Worm (Caenorhabditis elegans) whole organism, mixed stage, embryonic: ENCODE results near the gene cua-1.

Experiments
- bed-3 ChIP-seq: fragments of 200-800 bp; sonication (Bioruptor generic); optimal IDR thresholded peaks from 3 replicates; lab custom pipeline; 2018; ENCODE audit warnings: mild to moderate bottlenecking, missing genetic modification characterization, moderate library complexity, missing compliant biosample characterization
- blmp-1 ChIP-seq: fragments of 150-350 bp; optimal IDR thresholded peaks from 2 replicates; lab custom pipeline; 2014; ENCODE audit warnings: missing biosample characterization, missing genetic modification characterization
- ceh-39 ChIP-seq: fragments of 150-350 bp; optimal IDR thresholded peaks from 2 replicates; lab custom pipeline; 2014; ENCODE audit warnings: missing biosample characterization, missing genetic modification characterization
- ceh-43 ChIP-seq: fragments of 200-800 bp; sonication (Bioruptor generic); optimal IDR thresholded peaks from 2 replicates; lab custom pipeline; 2018; ENCODE audit warnings: mild to moderate bottlenecking, missing genetic modification characterization, moderate library complexity, missing compliant biosample characterization
- ceh-83 ChIP-seq: fragments of 200-800 bp; sonication (Bioruptor generic); optimal IDR thresholded peaks from 2 replicates; lab custom pipeline; 2018; ENCODE audit warnings: mild to moderate bottlenecking, missing genetic modification characterization, missing compliant biosample characterization
- ces-1 ChIP-seq: fragments of 150-350 bp; optimal IDR thresholded peaks from 2 replicates; lab custom pipeline; 2014; ENCODE audit warnings: missing biosample characterization, missing genetic modification reagents, missing genetic modification characterization
- cnd-1 ChIP-seq: fragments of 200-800 bp; sonication (Bioruptor generic); optimal IDR thresholded peaks from 2 replicates; lab custom pipeline; 2018; ENCODE audit warnings: mild to moderate bottlenecking, missing genetic modification characterization, missing compliant biosample characterization
- drap-1 ChIP-seq: fragments of 200-800 bp; sonication (Bioruptor generic); optimal IDR thresholded peaks from 3 replicates; lab custom pipeline; 2018; ENCODE audit warnings: mild to moderate bottlenecking, missing genetic modification characterization, missing compliant biosample characterization
- elt-1 ChIP-seq: sonication (generic microtip); optimal IDR thresholded peaks from 2 replicates; lab custom pipeline; 2017; ENCODE audit warnings: missing genetic modification characterization, mild to moderate bottlenecking, missing compliant biosample characterization, antibody characterized with exemption, moderate library complexity, borderline replicate concordance; ENCODE audit not compliant: insufficient read depth
- elt-3 ChIP-seq: fragments of 150-350 bp; optimal IDR thresholded peaks from 2 replicates; lab custom pipeline; 2014; ENCODE audit warnings: missing biosample characterization, missing genetic modification characterization
- flh-1 ChIP-seq: fragments of 200-800 bp; sonication (Bioruptor generic); optimal IDR thresholded peaks from 2 replicates; lab custom pipeline; 2018; ENCODE audit warnings: mild to moderate bottlenecking, missing genetic modification characterization, moderate library complexity, missing compliant biosample characterization
- hlh-1 ChIP-seq: fragments of 150-350 bp; optimal IDR thresholded peaks from 2 replicates; lab custom pipeline; 2014; ENCODE audit warnings: missing biosample characterization, missing genetic modification reagents, missing genetic modification characterization
- lin-13 ChIP-seq: fragments of 150-350 bp; optimal IDR thresholded peaks from 2 replicates; lab custom pipeline; 2014; ENCODE audit warnings: missing biosample characterization, missing genetic modification characterization
- lin-32 ChIP-seq: fragments of 200-800 bp; sonication (Bioruptor generic); optimal IDR thresholded peaks from 2 replicates; lab custom pipeline; 2018; ENCODE audit warnings: mild to moderate bottlenecking, missing genetic modification characterization, missing compliant biosample characterization
- lsy-2 ChIP-seq: fragments of 150-350 bp; optimal IDR thresholded peaks from 2 replicates; lab custom pipeline; 2014; ENCODE audit warnings: missing biosample characterization, missing genetic modification characterization
- mep-1 ChIP-seq: fragments of 150-350 bp; optimal IDR thresholded peaks from 2 replicates; lab custom pipeline; 2017; ENCODE audit warnings: missing biosample characterization, missing genetic modification reagents, missing genetic modification characterization, inconsistent platforms
- mls-2 ChIP-seq: sonication (generic microtip); optimal IDR thresholded peaks from 2 replicates; lab custom pipeline; 2016; ENCODE audit warnings: mild to moderate bottlenecking, missing genetic modification characterization, moderate library complexity, missing compliant biosample characterization
- nhr-2 ChIP-seq: fragments of 150-350 bp; optimal IDR thresholded peaks from 2 replicates; lab custom pipeline; 2014; ENCODE audit warnings: missing biosample characterization, missing genetic modification characterization
- nhr-237 ChIP-seq: fragments of 150-350 bp; optimal IDR thresholded peaks from 2 replicates; lab custom pipeline; 2014; ENCODE audit warnings: missing biosample characterization, missing genetic modification characterization
- nhr-28 ChIP-seq: fragments of 150-350 bp; optimal IDR thresholded peaks from 2 replicates; lab custom pipeline; 2014; ENCODE audit warnings: missing biosample characterization, missing genetic modification characterization
- nhr-76 ChIP-seq: sonication (generic microtip); optimal IDR thresholded peaks from 2 replicates; lab custom pipeline; 2017; ENCODE audit warnings: missing biosample characterization, missing genetic modification characterization
- pha-4 ChIP-seq: fragments of 150-350 bp; optimal IDR thresholded peaks from 2 replicates; lab custom pipeline; 2018; ENCODE audit warnings: missing biosample characterization, missing genetic modification reagents, missing genetic modification characterization
- sem-2 ChIP-seq: fragments of 200-800 bp; sonication (Bioruptor generic); optimal IDR thresholded peaks from 2 replicates; lab custom pipeline; 2018; ENCODE audit warnings: mild to moderate bottlenecking, missing genetic modification characterization, missing compliant biosample characterization
- snpc-4 ChIP-seq: fragments of 150-350 bp; optimal IDR thresholded peaks from 2 replicates; lab custom pipeline; 2014; ENCODE audit warnings: missing biosample characterization, missing genetic modification characterization
- sptf-1 ChIP-seq: sonication (generic microtip); optimal IDR thresholded peaks from 2 replicates; lab custom pipeline; 2017; ENCODE audit warnings: mild to moderate bottlenecking, missing genetic modification characterization, moderate library complexity, missing compliant biosample characterization
- tbx-8 ChIP-seq: fragments of 200-800 bp; sonication (Bioruptor generic); optimal IDR thresholded peaks from 2 replicates; lab custom pipeline; 2018; ENCODE audit warnings: mild to moderate bottlenecking, missing genetic modification characterization, moderate library complexity, missing compliant biosample characterization
- unc-120 ChIP-seq: sonication (generic microtip); optimal IDR thresholded peaks from 2 replicates; lab custom pipeline; 2017; ENCODE audit warnings: missing genetic modification characterization, missing compliant biosample characterization; ENCODE audit not compliant: poor library complexity, severe bottlenecking
- unc-39 ChIP-seq: fragments of 150-350 bp; optimal IDR thresholded peaks from 2 replicates; lab custom pipeline; 2014; ENCODE audit warnings: missing biosample characterization, missing genetic modification characterization
- unc-62 ChIP-seq: fragments of 150-350 bp; optimal IDR thresholded peaks from 2 replicates; lab custom pipeline; 2014; ENCODE audit warnings: missing biosample characterization, missing genetic modification reagents, missing genetic modification characterization
- zip-8 ChIP-seq: fragments of 150-350 bp; optimal IDR thresholded peaks from 2 replicates; lab custom pipeline; 2014; ENCODE audit warnings: missing biosample characterization, missing genetic modification characterization
- ztf-11 ChIP-seq: fragments of 150-350 bp; optimal IDR thresholded peaks from 2 replicates; lab custom pipeline; 2014; ENCODE audit warnings: missing biosample characterization, missing genetic modification characterization

cua-1 gene

DNA sequence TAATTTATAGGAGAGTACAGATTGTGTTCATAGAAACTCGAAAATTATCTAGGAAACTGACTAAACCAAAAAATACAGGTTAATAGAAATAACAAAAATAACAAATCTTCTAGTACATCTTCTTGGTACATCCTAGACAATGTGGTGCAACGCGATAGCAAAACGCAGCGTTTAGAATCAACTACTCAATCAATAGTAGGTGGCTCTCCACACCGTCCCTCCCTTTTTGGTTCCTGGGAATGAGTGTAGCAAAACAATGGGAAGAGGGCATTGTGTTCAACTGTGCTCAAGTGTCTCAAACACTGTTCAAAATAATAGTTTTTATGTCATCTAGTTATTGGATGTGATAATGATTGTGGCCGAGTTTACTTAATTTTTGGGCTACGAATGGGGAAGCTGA is 21.6 kb upstream of the cua-1 start, which contains the start of gene T27E9.6:
T27E9.6 (minus strand) TSS at position 101 of the 400 bp plus-strand sequence.
- TF ChIP-seq hlh-1 (tag; lab: Kevin White, UChicago), result no peak
- no peak for TF ChIP-seq ceh-39 (tag; lab: Kevin White, UChicago)
- TF ChIP-seq unc-62 (GFP tag; lab: Kevin White, UChicago), result no peak
- TF ChIP-seq cnd-1 (tag; lab: Kevin White, UChicago), result no peak
- TF ChIP-seq nhr-28 (tag; lab: Kevin White, UChicago), result no peak
- no peak for TF ChIP-seq lsy-2 (tag; lab: Kevin White, UChicago)
- no peak for TF ChIP-seq zip-8 (tag; lab: Kevin White, UChicago)
- no peak for TF ChIP-seq sptf-1 (tag; lab: Kevin White, UChicago)
- no peak for TF ChIP-seq nhr-76 (tag; lab: Kevin White, UChicago)
- TF ChIP-seq snpc-4 (tag; lab: Kevin White, UChicago), result no peak
- TF ChIP-seq ceh-83 (GFP tag; lab: Kevin White, UChicago), result no peak
- no peak for TF ChIP-seq ceh-43
- no peak for TF ChIP-seq bed-3 (GFP tag; lab: Kevin White, UChicago)
- no peak for TF ChIP-seq tbx-8 (GFP tag; lab: Kevin White, UChicago)
- no peak for TF ChIP-seq flh-1 (GFP tag; lab: Kevin White, UChicago)

- TF ChIP-seq flh-1 (GFP tag; lab: Kevin White, UChicago), result no peak
- TF ChIP-seq cnd-1 (tag; lab: Kevin White, UChicago), result peak; percentile 54
Measured at ce11 chrIII:13474482-13474881, 19.4 kb upstream of the cua-1 start.

- TF ChIP-seq bed-3 (GFP tag; lab: Kevin White, UChicago) (no peak), blmp-1 (tag; lab: Kevin White, UChicago) (no peak), drap-1 (GFP tag; lab: Kevin White, UChicago) (no peak), tbx-8 (GFP tag; lab: Kevin White, UChicago) (no peak), elt-3 (no peak), cnd-1 (tag; lab: Kevin White, UChicago) (no peak), mls-2 (tag; lab: Kevin White, UChicago) (no peak), ceh-43 (no peak), snpc-4 (tag; lab: Kevin White, UChicago) (no peak), elt-1 (tag; lab: Kevin White, UChicago) (no peak), flh-1 (GFP tag; lab: Kevin White, UChicago) (no peak), zip-8 (tag; lab: Kevin White, UChicago) (no peak), lsy-2 (tag; lab: Kevin White, UChicago) (no peak), nhr-28 (tag; lab: Kevin White, UChicago) (no peak)
Measured at ce11 chrIII:13471504-13471903, 16.4 kb upstream of the cua-1 start, which contains the start of gene pssy-2. Gene pssy-2 (plus strand): TSS chrIII:13471804.

DNA sequence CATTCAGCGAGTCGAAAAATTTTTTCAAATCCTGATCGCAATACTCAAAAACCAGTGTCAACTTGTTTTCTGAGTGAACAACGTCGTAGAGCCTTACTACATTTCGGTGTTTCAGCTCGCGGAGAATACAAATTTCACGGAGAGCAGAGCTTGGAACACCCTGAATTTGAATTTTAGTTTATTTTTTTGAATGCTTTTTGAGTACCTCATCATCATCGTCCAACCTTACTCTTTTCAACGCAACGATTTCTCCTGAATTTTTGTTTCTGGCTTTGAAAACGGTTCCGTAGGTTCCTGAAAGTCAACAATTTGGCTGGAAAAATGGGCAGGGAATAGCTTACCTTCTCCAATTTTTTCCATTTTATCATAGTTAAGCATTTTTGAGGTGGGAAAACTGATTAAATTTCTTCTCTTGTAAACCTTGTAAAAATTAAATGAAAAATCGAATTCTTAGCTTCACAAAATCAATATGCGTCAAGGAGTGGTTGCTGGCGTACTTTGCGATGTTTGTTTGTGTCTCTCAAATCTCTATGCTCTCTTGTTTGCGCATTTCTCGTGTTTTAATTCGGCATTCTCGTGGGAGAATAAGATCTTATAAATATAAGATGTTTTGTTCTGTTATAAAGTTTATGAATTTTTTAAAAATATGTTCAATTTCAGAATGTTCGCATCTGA is 10.9 kb upstream of the cua-1 start, which contains the start of gene cdk-5:
cdk-5 (minus strand) TSS at position 425 of the 675 bp plus-strand sequence.
- peak; percentile 1 for TF ChIP-seq drap-1 (GFP tag; lab: Kevin White, UChicago)
- TF ChIP-seq lin-13, result peak; percentile 72
- TF ChIP-seq lin-32 (GFP tag; lab: Kevin White, UChicago), result no peak
- peak; percentile 95 for TF ChIP-seq pha-4 (tag; lab: Kevin White, UChicago)
- TF ChIP-seq nhr-2, result peak; percentile 38
- peak; percentile 76 for TF ChIP-seq nhr-237 (tag; lab: Kevin White, UChicago)
- TF ChIP-seq mls-2 (tag; lab: Kevin White, UChicago), result no peak
- TF ChIP-seq ces-1 (GFP tag; lab: Kevin White, UChicago), result peak; percentile 97
- peak; percentile 61 for TF ChIP-seq ceh-39 (tag; lab: Kevin White, UChicago)
- TF ChIP-seq ztf-11 (tag; lab: Kevin White, UChicago), result no peak
- no peak for TF ChIP-seq unc-120 (tag; lab: Kevin White, UChicago)
- peak; percentile 86 for TF ChIP-seq lsy-2 (tag; lab: Kevin White, UChicago)
- TF ChIP-seq hlh-1 (tag; lab: Kevin White, UChicago), result peak; percentile 8
- TF ChIP-seq cnd-1 (tag; lab: Kevin White, UChicago), result no peak
- no peak for TF ChIP-seq unc-39 (tag; lab: Kevin White, UChicago)
- TF ChIP-seq elt-3, result no peak
- TF ChIP-seq flh-1 (GFP tag; lab: Kevin White, UChicago), result no peak
- TF ChIP-seq sptf-1 (tag; lab: Kevin White, UChicago), result peak; percentile 39
- peak; percentile 76 for TF ChIP-seq mep-1 (tag; lab: Kevin White, UChicago)
- TF ChIP-seq ceh-83 (GFP tag; lab: Kevin White, UChicago), result no peak
- TF ChIP-seq unc-62 (GFP tag; lab: Kevin White, UChicago), result peak; percentile 20
- no peak for TF ChIP-seq sem-2 (GFP tag; lab: Kevin White, UChicago)
